Worm (Caenorhabditis elegans): ENCODE measurements around the gene otpl-1.

DNA sequence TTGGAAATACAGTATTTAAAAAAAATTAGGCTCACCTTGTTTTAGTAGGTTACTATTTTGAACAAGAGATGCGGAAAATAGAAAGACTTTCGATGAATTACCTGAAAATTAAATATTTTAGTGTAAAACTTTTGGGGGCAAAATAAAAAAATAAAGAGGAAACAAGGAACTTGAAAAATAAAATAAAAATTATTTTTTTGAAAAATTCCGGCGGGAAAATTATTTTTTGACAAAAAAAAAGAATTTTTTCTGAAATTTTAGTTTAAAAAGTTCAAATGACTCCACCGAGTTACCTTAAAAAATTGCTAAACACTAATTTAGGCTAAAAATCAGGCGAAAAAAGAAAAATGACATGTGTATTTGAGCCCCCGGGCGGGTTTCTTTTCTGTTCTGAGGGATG is 55.8 kb downstream of the otpl-1 start, which contains the start of the genes cha-1 and unc-17:
- TF ChIP-seq ceh-36 (tag; optimal IDR thresholded peaks at IDR 0.05) (no peak), tra-4 (tag; optimal IDR thresholded peaks at IDR 0.05) (no peak), flt-1 (GFP tag; IDR thresholded peaks at IDR 0.05) (no peak), sea-1 (GFP tag; conservative IDR thresholded peaks at IDR 0.05) (no peak), tbx-11 (GFP tag; IDR thresholded peaks at IDR 0.05) (no peak), ama-1 (optimal IDR thresholded peaks at IDR 0.05) (no peak), F13C5.2 (tag; optimal IDR thresholded peaks at IDR 0.05) (no peak), hnd-1 (tag; optimal IDR thresholded peaks at IDR 0.05) (no peak), aly-1 (tag; optimal IDR thresholded peaks at IDR 0.05) (no peak), ets-7 (tag; optimal IDR thresholded peaks at IDR 0.05) (no peak), hmbx-1 (tag; optimal IDR thresholded peaks at IDR 0.05) (no peak), tbx-37 (GFP tag; conservative IDR thresholded peaks at IDR 0.05) (no peak), scrt-1 (GFP tag; IDR thresholded peaks at IDR 0.05) (no peak), pes-1 (GFP tag; IDR thresholded peaks at IDR 0.05) (no peak)
